Fruit fly (Drosophila melanogaster): ENCODE results near the gene CG13384.

- TF ChIP-seq CG10348 (GFP tag; IDR thresholded peaks at IDR 0.05): no peak
- TF ChIP-seq Ets98B (GFP tag; IDR thresholded peaks at IDR 0.05): no peak
- TF ChIP-seq Snoo (tag; optimal IDR thresholded peaks at IDR 0.05): no peak
- TF ChIP-seq CG15710 (tag; optimal IDR thresholded peaks at IDR 0.05): no peak
- no peak for TF ChIP-seq CG14655 (GFP tag; optimal IDR thresholded peaks at IDR 0.05)
- no peak for TF ChIP-seq Pif1B (GFP tag; optimal IDR thresholded peaks at IDR 0.05)
- TF ChIP-seq EcR (GFP tag; optimal IDR thresholded peaks at IDR 0.05): no peak
- no peak for TF ChIP-seq fd96Ca (GFP tag; IDR thresholded peaks at IDR 0.05)
- TF ChIP-seq CG34367 (tag; optimal IDR thresholded peaks at IDR 0.05): no peak
- TF ChIP-seq CG32121 (GFP tag; IDR thresholded peaks at IDR 0.05): no peak
- no peak for TF ChIP-seq CG8159 (tag; optimal IDR thresholded peaks at IDR 0.05)
- no peak for TF ChIP-seq gl (tag; optimal IDR thresholded peaks at IDR 0.05)
These were observed 10.6 kb downstream of the CG13384 start, which contains the start of gene Peritrophin-15b for dm6 chr2L:8394840-8395239.

All from whole organism, pupa.